Worm (Caenorhabditis elegans) whole organism, L2 larva: ENCODE measurements around the gene ser-4.

Source experiments
- C34F6.9 ChIP-seq: fragments of 150-350 bp; optimal IDR thresholded peaks from 2 replicates; lab custom pipeline; 2014; ENCODE audit warnings: missing biosample characterization, missing genetic modification characterization
- F13H6.1 ChIP-seq: sonication (generic microtip); optimal IDR thresholded peaks from 2 replicates; lab custom pipeline; 2016; ENCODE audit warnings: missing genetic modification characterization, missing compliant biosample characterization
- alr-1 ChIP-seq: fragments of 150-350 bp; optimal IDR thresholded peaks from 2 replicates; lab custom pipeline; 2014; ENCODE audit warnings: missing biosample characterization, missing genetic modification characterization
- aly-2 ChIP-seq: fragments of 150-350 bp; optimal IDR thresholded peaks from 2 replicates; lab custom pipeline; 2014; ENCODE audit warnings: missing biosample characterization, missing genetic modification characterization
- ama-1 ChIP-seq: fragments of 150-350 bp; optimal IDR thresholded peaks from 2 replicates; lab custom pipeline; 2018; ENCODE audit warnings: inconsistent platforms
- blmp-1 ChIP-seq: sonication (generic microtip); optimal IDR thresholded peaks from 2 replicates; lab custom pipeline; 2017; ENCODE audit warnings: missing genetic modification characterization, mild to moderate bottlenecking, missing compliant biosample characterization, antibody characterized with exemption, moderate library complexity; ENCODE audit not compliant: insufficient read depth
- ceh-16 ChIP-seq: fragments of 150-350 bp; optimal IDR thresholded peaks from 2 replicates; lab custom pipeline; 2014; ENCODE audit warnings: missing biosample characterization, missing genetic modification characterization
- ceh-82 ChIP-seq: fragments of 150-350 bp; optimal IDR thresholded peaks from 2 replicates; lab custom pipeline; 2014; ENCODE audit warnings: missing biosample characterization, missing genetic modification characterization
- dmd-4 ChIP-seq: sonication (generic microtip); optimal IDR thresholded peaks from 2 replicates; lab custom pipeline; 2017; ENCODE audit warnings: missing biosample characterization, missing genetic modification characterization
- elt-1 ChIP-seq: fragments of 150-350 bp; optimal IDR thresholded peaks from 2 replicates; lab custom pipeline; 2014; ENCODE audit warnings: missing biosample characterization, missing genetic modification characterization
- elt-3 ChIP-seq: sonication (generic microtip); optimal IDR thresholded peaks from 2 replicates; lab custom pipeline; 2017; ENCODE audit warnings: missing biosample characterization, missing genetic modification characterization
- fos-1 ChIP-seq: fragments of 150-350 bp; optimal IDR thresholded peaks from 2 replicates; lab custom pipeline; 2014; ENCODE audit warnings: missing biosample characterization, missing genetic modification characterization
- gmeb-1 ChIP-seq: fragments of 150-350 bp; optimal IDR thresholded peaks from 2 replicates; lab custom pipeline; 2014; ENCODE audit warnings: missing biosample characterization, missing genetic modification characterization
- lin-13 ChIP-seq: fragments of 150-350 bp; optimal IDR thresholded peaks from 2 replicates; lab custom pipeline; 2014; ENCODE audit warnings: missing biosample characterization, missing genetic modification reagents, missing genetic modification characterization
- lin-39 ChIP-seq: fragments of 150-350 bp; optimal IDR thresholded peaks from 2 replicates; lab custom pipeline; 2014; ENCODE audit warnings: missing biosample characterization, missing genetic modification reagents, missing genetic modification characterization
- lsy-2 ChIP-seq, 2 experiments: fragments of 150-350 bp in 1 of 2; sonication (generic microtip) in 1 of 2; optimal IDR thresholded peaks; 2 replicates each; lab custom pipeline; 2014 to 2017; ENCODE audit warnings: missing biosample characterization in 2 of 2, missing genetic modification characterization in 2 of 2
- mbf-1 ChIP-seq: sonication (generic microtip); optimal IDR thresholded peaks from 2 replicates; lab custom pipeline; 2017; ENCODE audit warnings: missing biosample characterization, missing genetic modification characterization
- nhr-10 ChIP-seq: sonication (generic microtip); optimal IDR thresholded peaks from 2 replicates; lab custom pipeline; 2017; ENCODE audit warnings: missing biosample characterization, missing genetic modification characterization
- nhr-12 ChIP-seq: fragments of 150-350 bp; optimal IDR thresholded peaks from 2 replicates; lab custom pipeline; 2014; ENCODE audit warnings: missing biosample characterization, missing genetic modification characterization
- nhr-21 ChIP-seq: fragments of 150-350 bp; optimal IDR thresholded peaks from 2 replicates; lab custom pipeline; 2014; ENCODE audit warnings: missing biosample characterization, missing genetic modification characterization
- nhr-237 ChIP-seq: fragments of 150-350 bp; optimal IDR thresholded peaks from 2 replicates; lab custom pipeline; 2014; ENCODE audit warnings: missing biosample characterization, missing genetic modification characterization
- nhr-25 ChIP-seq: fragments of 150-350 bp; sonication (generic microtip); optimal IDR thresholded peaks from 3 replicates; lab custom pipeline; 2014; ENCODE audit warnings: missing biosample characterization, missing genetic modification characterization
- nhr-6 ChIP-seq: fragments of 150-350 bp; optimal IDR thresholded peaks from 2 replicates; lab custom pipeline; 2014; ENCODE audit warnings: missing biosample characterization, missing genetic modification characterization
- peb-1 ChIP-seq: fragments of 150-350 bp; optimal IDR thresholded peaks from 2 replicates; lab custom pipeline; 2014; ENCODE audit warnings: missing biosample characterization, missing genetic modification characterization
- skn-1 ChIP-seq: sonication (generic microtip); optimal IDR thresholded peaks from 2 replicates; lab custom pipeline; 2017; ENCODE audit warnings: missing biosample characterization, missing genetic modification characterization
- sma-3 ChIP-seq: sonication (generic microtip); optimal IDR thresholded peaks from 2 replicates; lab custom pipeline; 2016; ENCODE audit warnings: missing genetic modification reagents, missing genetic modification characterization, missing compliant biosample characterization
- sma-9 ChIP-seq, 2 experiments: fragments of 150-350 bp in 1 of 2; sonication (generic microtip) in 1 of 2; optimal IDR thresholded peaks; 2 replicates each; lab custom pipeline; 2014 to 2016; ENCODE audit warnings: missing genetic modification characterization in 2 of 2, mild to moderate bottlenecking in 1 of 2, missing biosample characterization in 1 of 2, missing compliant biosample characterization in 1 of 2, missing genetic modification reagents in 1 of 2, moderate library complexity in 1 of 2
- snpc-4 ChIP-seq: fragments of 150-350 bp; optimal IDR thresholded peaks from 2 replicates; lab custom pipeline; 2014; ENCODE audit warnings: missing biosample characterization, missing genetic modification characterization
- unc-62 ChIP-seq: fragments of 150-350 bp; optimal IDR thresholded peaks from 2 replicates; lab custom pipeline; 2014; ENCODE audit warnings: missing biosample characterization, missing genetic modification reagents, missing genetic modification characterization
- ztf-1 ChIP-seq: fragments of 200-800 bp; sonication (Bioruptor generic); conservative IDR thresholded peaks from 2 replicates; pipeline ENCODE4 v1.3.6; 2022; ENCODE audit warnings: missing genetic modification characterization, missing compliant biosample characterization
- ztf-11 ChIP-seq: sonication (generic microtip); optimal IDR thresholded peaks from 2 replicates; lab custom pipeline; 2017; ENCODE audit warnings: missing biosample characterization, missing genetic modification characterization
- ztf-4 ChIP-seq: fragments of 150-350 bp; optimal IDR thresholded peaks from 2 replicates; lab custom pipeline; 2014; ENCODE audit warnings: missing biosample characterization, missing genetic modification characterization

The ser-4 gene

DNA sequence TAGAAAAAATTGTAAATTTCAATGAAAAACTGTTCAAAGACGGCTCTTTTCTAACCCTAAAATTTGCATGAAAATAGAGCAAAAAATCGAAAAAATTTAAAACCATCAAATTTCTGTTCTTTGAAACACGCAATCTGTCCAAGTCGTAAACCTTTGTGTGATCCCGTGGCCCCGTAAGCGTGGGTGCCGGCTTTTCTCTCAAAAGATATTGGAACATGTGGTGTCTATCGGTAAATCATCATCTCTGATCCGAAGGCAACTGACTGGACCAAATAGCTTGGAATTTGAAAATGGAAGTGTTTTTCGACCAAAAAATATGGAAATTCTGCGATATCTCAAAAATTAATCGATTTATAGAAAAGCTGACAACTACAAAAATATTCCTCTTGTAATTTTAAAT lies 54.2 kb downstream of the ser-4 start:
- no peak for TF ChIP-seq elt-3 (tag; lab: Kevin White, UChicago)
- TF ChIP-seq sma-3 (GFP tag; lab: Kevin White, UChicago) = no peak
- no peak for TF ChIP-seq nhr-21 (tag; lab: Kevin White, UChicago)
- peak; percentile 9 for TF ChIP-seq F13H6.1
- TF ChIP-seq snpc-4 (tag; lab: Kevin White, UChicago) = no peak
- no peak for TF ChIP-seq dmd-4
- TF ChIP-seq, all 48 proteins: peak for 1

DNA sequence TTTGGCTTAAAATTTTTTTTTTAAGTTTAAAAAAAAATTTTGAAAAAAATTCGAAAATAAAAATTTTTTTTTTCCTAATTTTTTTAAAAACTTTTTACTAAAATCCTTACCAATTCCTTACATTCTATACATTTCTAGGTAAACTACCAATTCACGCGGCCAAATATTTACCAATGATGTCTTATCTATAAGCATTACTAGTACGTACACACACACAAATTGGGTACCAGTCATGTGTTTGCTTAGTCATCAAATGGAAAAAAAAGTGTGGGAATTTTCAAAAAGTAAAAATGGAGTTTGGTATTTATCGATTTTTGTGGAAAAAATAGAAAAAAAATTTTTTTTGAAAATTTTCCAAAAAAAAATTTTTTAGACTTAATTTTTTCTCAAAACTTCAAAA lies 56.3 kb downstream of the ser-4 start, which contains the start of gene Y22D7AR.6:
TSS of gene Y22D7AR.6 (minus strand) at position 134 of the 400 bp plus-strand sequence.
- TF ChIP-seq nhr-6 = no peak
- TF ChIP-seq nhr-21 (tag; lab: Kevin White, UChicago) = no peak
- TF ChIP-seq elt-1 (tag; lab: Kevin White, UChicago) = no peak
- no peak for TF ChIP-seq lin-13 (GFP tag; lab: Kevin White, UChicago)
- no peak for TF ChIP-seq dmd-4
- TF ChIP-seq ceh-16 (tag; lab: Kevin White, UChicago) = no peak
- TF ChIP-seq snpc-4 (tag; lab: Kevin White, UChicago) = no peak
- no peak for TF ChIP-seq lin-39 (tag; lab: Kevin White, UChicago)
- no peak for TF ChIP-seq ceh-82 (tag; lab: Kevin White, UChicago)
- no peak for TF ChIP-seq alr-1 (tag; lab: Kevin White, UChicago)
- TF ChIP-seq skn-1 (tag; lab: Kevin White, UChicago) = no peak
- no peak for TF ChIP-seq mbf-1 (tag; lab: Kevin White, UChicago)
- TF ChIP-seq fos-1 = no peak
- TF ChIP-seq ztf-11 (tag; lab: Kevin White, UChicago) = no peak
- no peak for TF ChIP-seq ztf-4 (tag; lab: Kevin White, UChicago)
- TF ChIP-seq nhr-12 = no peak
- TF ChIP-seq, all 48 proteins: peak for 0

DNA sequence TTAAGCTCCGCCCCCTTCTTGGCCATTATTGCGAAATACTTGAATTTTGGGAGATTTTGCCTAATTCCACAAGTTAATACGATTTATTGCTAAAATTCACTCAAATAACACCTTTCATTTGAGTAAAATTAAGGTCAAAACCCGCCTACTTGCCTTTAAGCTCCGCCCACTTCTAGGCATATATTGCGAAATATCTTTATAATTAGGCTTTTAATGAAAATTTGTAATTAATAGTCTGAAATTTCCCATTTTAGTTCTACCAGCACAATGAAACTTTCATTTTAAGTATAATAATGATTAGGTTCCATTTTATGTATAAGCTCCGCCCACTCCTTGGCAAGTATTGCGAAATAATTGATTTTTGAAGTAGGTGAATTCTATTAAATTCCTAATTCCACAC lies 58.1 kb downstream of the ser-4 start:
- TF ChIP-seq peb-1 (tag; lab: Kevin White, UChicago) (no peak), nhr-25 (tag; lab: Kevin White, UChicago) (no peak), nhr-12 (no peak), nhr-237 (tag; lab: Kevin White, UChicago) (no peak), sma-3 (GFP tag; lab: Kevin White, UChicago) (no peak), lin-39 (tag; lab: Kevin White, UChicago) (no peak), nhr-21 (tag; lab: Kevin White, UChicago) (no peak), nhr-10 (tag; lab: Kevin White, UChicago) (no peak), ceh-82 (tag; lab: Kevin White, UChicago) (no peak), sma-9 (GFP tag; optimal IDR thresholded peaks at IDR 0.05; lab: Kevin White, UChicago) (no peak), sma-9 (tag; optimal IDR thresholded peaks at IDR 0.05; lab: Kevin White, UChicago) (no peak), ztf-11 (tag; lab: Kevin White, UChicago) (no peak), C34F6.9 (tag; lab: Kevin White, UChicago) (no peak), ama-1 (no peak), unc-62 (GFP tag; lab: Kevin White, UChicago) (no peak), aly-2 (tag; lab: Kevin White, UChicago) (no peak), ztf-1 (GFP tag; lab: Robert Waterston, UW) (no peak), alr-1 (tag; lab: Kevin White, UChicago) (no peak), blmp-1 (tag; lab: Kevin White, UChicago) (no peak), gmeb-1 (tag; lab: Kevin White, UChicago) (no peak), lsy-2 (tag; optimal IDR thresholded peaks at IDR 0.05; lab: Kevin White, UChicago) (no peak)

DNA sequence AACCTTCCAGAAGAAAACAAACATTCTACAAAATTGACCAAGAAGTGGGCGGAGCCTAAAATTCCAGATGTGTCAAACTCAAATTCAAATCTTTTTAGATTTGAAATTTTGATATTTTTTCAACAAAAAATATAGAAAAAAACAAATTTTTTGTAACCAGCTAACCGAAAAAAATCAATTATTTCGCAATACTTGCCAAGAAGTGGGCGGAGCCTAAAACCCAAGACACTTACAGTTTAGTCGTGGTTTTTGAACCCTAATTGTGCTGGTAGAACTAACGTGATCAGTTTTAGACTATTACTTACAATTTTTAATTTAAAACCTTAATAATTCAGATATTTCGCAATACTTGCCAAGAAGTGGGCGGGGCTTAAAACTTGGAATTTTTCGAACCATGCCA lies 59.6 kb downstream of the ser-4 start:
- TF ChIP-seq ztf-11 (tag; lab: Kevin White, UChicago) = no peak
- TF ChIP-seq skn-1 (tag; lab: Kevin White, UChicago) = no peak
- no peak for TF ChIP-seq elt-3 (tag; lab: Kevin White, UChicago)
- TF ChIP-seq aly-2 (tag; lab: Kevin White, UChicago) = no peak
- TF ChIP-seq lsy-2 (tag; optimal IDR thresholded peaks at IDR 0.05; lab: Kevin White, UChicago) = no peak
- no peak for TF ChIP-seq elt-1 (tag; lab: Kevin White, UChicago)
- no peak for TF ChIP-seq sma-3 (GFP tag; lab: Kevin White, UChicago)
- no peak for TF ChIP-seq nhr-6
- TF ChIP-seq nhr-25 (tag; lab: Kevin White, UChicago) = no peak
- TF ChIP-seq, all 48 proteins: peak for 0
